Fruit fly (Drosophila melanogaster) whole organism, prepupa: ENCODE results near the gene CG1840.

Experiments used
- Blimp-1 ChIP-seq: fragments of 200-800 bp; sonication (Bioruptor generic); optimal IDR thresholded peaks from 3 replicates; lab custom pipeline; 2017; ENCODE audit warnings: missing biosample characterization, missing genetic modification characterization, mild to moderate bottlenecking, moderate library complexity, missing genetic modification reagents
- CG10631 ChIP-seq: fragments of 200-800 bp; sonication (Bioruptor generic); optimal IDR thresholded peaks from 2 replicates; lab custom pipeline; 2016; ENCODE audit warnings: missing biosample characterization, missing genetic modification characterization
- CG10669 ChIP-seq: fragments of 200-800 bp; sonication (Bioruptor generic); optimal IDR thresholded peaks from 3 replicates; lab custom pipeline; 2018; ENCODE audit warnings: missing biosample characterization, mild to moderate bottlenecking, missing genetic modification characterization, moderate library complexity
- CG11294 ChIP-seq: fragments of 200-800 bp; sonication (Bioruptor generic); IDR thresholded peaks from 2 replicates; pipeline ENCODE4 v1.3.6; 2022; ENCODE audit warnings: missing biosample characterization, missing genetic modification characterization
- CG15336 ChIP-seq: fragments of 200-800 bp; sonication (Bioruptor generic); IDR thresholded peaks from 2 replicates; pipeline ENCODE4 v1.3.6; 2022; ENCODE audit warnings: missing biosample characterization, missing genetic modification characterization
- CG16779 ChIP-seq: fragments of 200-800 bp; sonication (Bioruptor generic); optimal IDR thresholded peaks from 3 replicates; lab custom pipeline; 2017; ENCODE audit warnings: missing biosample characterization, mild to moderate bottlenecking, missing genetic modification characterization
- CG3032 ChIP-seq: fragments of 200-800 bp; optimal IDR thresholded peaks from 2 replicates; lab custom pipeline; 2019; ENCODE audit warnings: missing biosample characterization, mild to moderate bottlenecking, missing genetic modification characterization, moderate library complexity
- CG31627 ChIP-seq: fragments of 200-800 bp; sonication (Bioruptor generic); optimal IDR thresholded peaks from 3 replicates; lab custom pipeline; 2016; ENCODE audit warnings: missing biosample characterization, missing genetic modification characterization
- CG3919 ChIP-seq: fragments of 200-800 bp; sonication (Bioruptor generic); optimal IDR thresholded peaks from 3 replicates; lab custom pipeline; 2016; ENCODE audit warnings: missing biosample characterization, missing genetic modification characterization
- CG4318 ChIP-seq: fragments of 200-800 bp; sonication (Bioruptor generic); optimal IDR thresholded peaks from 3 replicates; lab custom pipeline; 2017; ENCODE audit warnings: missing biosample characterization, mild to moderate bottlenecking, missing genetic modification characterization
- CG6276 ChIP-seq: fragments of 200-800 bp; sonication (Bioruptor generic); optimal IDR thresholded peaks from 2 replicates; lab custom pipeline; 2017; ENCODE audit warnings: missing biosample characterization, mild to moderate bottlenecking, missing genetic modification characterization
- CG6792 ChIP-seq: fragments of 200-800 bp; sonication (Bioruptor generic); optimal IDR thresholded peaks from 3 replicates; lab custom pipeline; 2016; ENCODE audit warnings: missing biosample characterization, missing genetic modification characterization
- CG7368 ChIP-seq: fragments of 200-800 bp; sonication (Bioruptor generic); optimal IDR thresholded peaks from 3 replicates; lab custom pipeline; 2016; ENCODE audit warnings: missing biosample characterization, missing genetic modification characterization
- CG8119 ChIP-seq: fragments of 200-800 bp; sonication (Bioruptor generic); IDR thresholded peaks from 3 replicates; pipeline ENCODE4 v1.3.6; 2022; ENCODE audit warnings: missing biosample characterization, missing genetic modification characterization
- CG8319 ChIP-seq: fragments of 200-800 bp; sonication (Bioruptor generic); optimal IDR thresholded peaks from 3 replicates; lab custom pipeline; 2016; ENCODE audit warnings: missing biosample characterization, missing genetic modification characterization
- Eip78C ChIP-seq: fragments of 200-800 bp; sonication (Bioruptor generic); peaks from one replicate; lab custom pipeline; 2016; ENCODE audit warnings: missing biosample characterization, missing genetic modification characterization
- Ets21C ChIP-seq: fragments of 200-800 bp; sonication (Bioruptor generic); optimal IDR thresholded peaks from 3 replicates; lab custom pipeline; 2016; ENCODE audit warnings: missing biosample characterization, missing genetic modification characterization
- Ets96B ChIP-seq: fragments of 200-800 bp; optimal IDR thresholded peaks from 2 replicates; lab custom pipeline; 2019; ENCODE audit warnings: missing biosample characterization, mild to moderate bottlenecking, missing genetic modification characterization, moderate library complexity
- Gug ChIP-seq: fragments of 200-800 bp; sonication (Bioruptor generic); IDR thresholded peaks from 2 replicates; pipeline ENCODE4 v1.3.6; 2022; ENCODE audit warnings: missing biosample characterization, missing genetic modification characterization
- Hr38 ChIP-seq: sonication (Bioruptor generic); optimal IDR thresholded peaks from 2 replicates; lab custom pipeline; 2016; ENCODE audit warnings: missing biosample characterization, missing genetic modification characterization
- Hr39 ChIP-seq: fragments of 200-800 bp; sonication (Bioruptor generic); optimal IDR thresholded peaks from 2 replicates; lab custom pipeline; 2016; ENCODE audit warnings: missing biosample characterization, missing genetic modification characterization
- Hr4 ChIP-seq: fragments of 200-800 bp; sonication (Bioruptor generic); optimal IDR thresholded peaks from 3 replicates; lab custom pipeline; 2016; ENCODE audit warnings: missing biosample characterization, missing genetic modification characterization
- Sox102F ChIP-seq: fragments of 200-800 bp; sonication (Bioruptor generic); optimal IDR thresholded peaks from 2 replicates; lab custom pipeline; 2016; ENCODE audit warnings: missing biosample characterization, mild to moderate bottlenecking, missing genetic modification characterization
- Sox14 ChIP-seq: fragments of 200-800 bp; sonication (Bioruptor generic); optimal IDR thresholded peaks from 3 replicates; lab custom pipeline; 2016; ENCODE audit warnings: missing biosample characterization, missing genetic modification characterization
- Sox15 ChIP-seq: fragments of 200-800 bp; sonication (Bioruptor generic); optimal IDR thresholded peaks from 3 replicates; lab custom pipeline; 2016; ENCODE audit warnings: missing biosample characterization, missing genetic modification characterization
- acj6 ChIP-seq: fragments of 200-800 bp; sonication (Bioruptor generic); optimal IDR thresholded peaks from 3 replicates; lab custom pipeline; 2016; ENCODE audit warnings: missing biosample characterization, missing genetic modification characterization
- dac ChIP-seq: fragments of 200-800 bp; sonication (Bioruptor generic); optimal IDR thresholded peaks from 2 replicates; lab custom pipeline; 2017; ENCODE audit warnings: missing biosample characterization, mild to moderate bottlenecking, missing genetic modification characterization
- dsx ChIP-seq: fragments of 200-800 bp; optimal IDR thresholded peaks from 3 replicates; lab custom pipeline; 2019; ENCODE audit warnings: missing biosample characterization, mild to moderate bottlenecking, missing genetic modification characterization, moderate library complexity; ENCODE audit not compliant: poor library complexity, severe bottlenecking
- eg ChIP-seq: fragments of 200-800 bp; sonication (Bioruptor generic); IDR thresholded peaks from 3 replicates; pipeline ENCODE4 v1.3.6; 2022; ENCODE audit warnings: missing biosample characterization, missing genetic modification characterization
- fd85E ChIP-seq: fragments of 200-800 bp; sonication (Bioruptor generic); optimal IDR thresholded peaks from 3 replicates; lab custom pipeline; 2016; ENCODE audit warnings: missing biosample characterization, missing genetic modification characterization
- lz ChIP-seq: fragments of 200-800 bp; sonication (Bioruptor generic); optimal IDR thresholded peaks from 3 replicates; lab custom pipeline; 2016; ENCODE audit warnings: missing biosample characterization, missing genetic modification characterization
- pdm3 ChIP-seq: fragments of 200-800 bp; sonication (Bioruptor generic); optimal IDR thresholded peaks from 3 replicates; lab custom pipeline; 2016; ENCODE audit warnings: missing biosample characterization, missing genetic modification characterization
- salr ChIP-seq, 2 experiments: fragments of 200-800 bp; sonication (Bioruptor generic); optimal IDR thresholded peaks; 3 replicates each; lab custom pipeline; 2016 to 2018; ENCODE audit warnings: missing biosample characterization in 2 of 2, missing genetic modification characterization in 2 of 2, mild to moderate bottlenecking in 1 of 2
- ss ChIP-seq, 2 experiments: fragments of 200-800 bp; sonication (Bioruptor generic); optimal IDR thresholded peaks; 2 replicates in 1 of 2; 3 replicates in 1 of 2; lab custom pipeline; 2017 to 2018; ENCODE audit warnings: mild to moderate bottlenecking in 2 of 2, missing biosample characterization in 2 of 2, missing genetic modification characterization in 2 of 2, moderate library complexity in 1 of 2
- topi ChIP-seq: fragments of 200-800 bp; sonication (Bioruptor generic); optimal IDR thresholded peaks from 3 replicates; lab custom pipeline; 2016; ENCODE audit warnings: missing biosample characterization, missing genetic modification characterization
- vri ChIP-seq: fragments of 200-800 bp; sonication (Bioruptor generic); optimal IDR thresholded peaks from 3 replicates; lab custom pipeline; 2016; ENCODE audit warnings: missing biosample characterization, mild to moderate bottlenecking, missing genetic modification characterization

CG1840 gene

dm6 chrX:11925213-11925612, 37.1 kb downstream of the CG1840 start (continued):
- no peak for TF ChIP-seq fd85E (GFP tag; lab: Kevin White, UChicago)
- peak; percentile 18 for TF ChIP-seq acj6 (GFP tag; lab: Kevin White, UChicago)
- TF ChIP-seq Hr39 (GFP tag; lab: Kevin White, UChicago), result peak; percentile 62
- TF ChIP-seq CG8319 (GFP tag; lab: Kevin White, UChicago), result peak; percentile 18
- TF ChIP-seq Hr38 (GFP tag; lab: Kevin White, UChicago), result no peak
- TF ChIP-seq dsx (GFP tag; lab: Kevin White, UChicago), result no peak
- peak; percentile 14 for TF ChIP-seq Blimp-1 (GFP tag; lab: Kevin White, UChicago)
- no peak for TF ChIP-seq CG10669 (GFP tag; lab: Kevin White, UChicago)
- peak; percentile 62 for TF ChIP-seq lz
- no peak for TF ChIP-seq Ets96B (tag; lab: Kevin White, UChicago)
- no peak for TF ChIP-seq Sox15 (GFP tag; lab: Kevin White, UChicago)
- peak; percentile 23 for TF ChIP-seq pdm3 (GFP tag; lab: Kevin White, UChicago)
- TF ChIP-seq ss (GFP tag; optimal IDR thresholded peaks at IDR 0.05; lab: Kevin White, UChicago), result no peak
- TF ChIP-seq CG7368 (GFP tag; lab: Kevin White, UChicago), result peak; percentile 28
- TF ChIP-seq CG8119, result peak; percentile 73; the same call in 2 of the 3 replicates
- TF ChIP-seq salr (GFP tag; optimal IDR thresholded peaks at IDR 0.05; lab: Kevin White, UChicago), result no peak
- peak; percentile 29; the same call in 1 of the 2 replicates for TF ChIP-seq CG11294 (GFP tag; lab: Robert Waterston, UW)
- TF ChIP-seq CG31627 (GFP tag; lab: Kevin White, UChicago), result peak; percentile 56
- no peak for TF ChIP-seq CG4318 (GFP tag; lab: Kevin White, UChicago)
- peak; percentile 72 for TF ChIP-seq Gug (GFP tag; lab: Robert Waterston, UW)
- TF ChIP-seq Hr4, result peak; percentile 28
- TF ChIP-seq CG3032 (tag; lab: Kevin White, UChicago), result no peak
- peak; percentile 48 for TF ChIP-seq CG6792 (GFP tag; lab: Kevin White, UChicago)
- TF ChIP-seq CG15336 (GFP tag; lab: Robert Waterston, UW), result peak; percentile 78
- peak; percentile 61 for TF ChIP-seq Sox102F (GFP tag; lab: Kevin White, UChicago)
- TF ChIP-seq CG3919 (GFP tag; lab: Kevin White, UChicago), result peak; percentile 65
- peak; percentile 45 for TF ChIP-seq vri (GFP tag; lab: Kevin White, UChicago)
- TF ChIP-seq topi (GFP tag; lab: Kevin White, UChicago), result peak; percentile 78
- TF ChIP-seq eg, result peak; percentile 85
- no peak for TF ChIP-seq CG16779
- no peak for TF ChIP-seq dac (GFP tag; lab: Kevin White, UChicago)
- TF ChIP-seq Sox14, result peak; percentile 30
- peak; percentile 62 for TF ChIP-seq Ets21C (GFP tag; lab: Kevin White, UChicago)
- TF ChIP-seq CG10631, result peak; percentile 12
- peak; percentile 39 for TF ChIP-seq CG6276
- peak; percentile 92 for TF ChIP-seq Eip78C (GFP tag; lab: Kevin White, UChicago)

dm6 chrX:11930726-11931125, 42.6 kb downstream of the CG1840 start, which contains the start of gene Pdzd8:
Gene Pdzd8, minus strand, starts transcription at chrX:11930850.
- no peak for TF ChIP-seq CG8119
- no peak for TF ChIP-seq CG31627 (GFP tag; lab: Kevin White, UChicago)
